Worm (Caenorhabditis elegans): ENCODE measurements around the gene srv-25.

Gene srv-25

DNA sequence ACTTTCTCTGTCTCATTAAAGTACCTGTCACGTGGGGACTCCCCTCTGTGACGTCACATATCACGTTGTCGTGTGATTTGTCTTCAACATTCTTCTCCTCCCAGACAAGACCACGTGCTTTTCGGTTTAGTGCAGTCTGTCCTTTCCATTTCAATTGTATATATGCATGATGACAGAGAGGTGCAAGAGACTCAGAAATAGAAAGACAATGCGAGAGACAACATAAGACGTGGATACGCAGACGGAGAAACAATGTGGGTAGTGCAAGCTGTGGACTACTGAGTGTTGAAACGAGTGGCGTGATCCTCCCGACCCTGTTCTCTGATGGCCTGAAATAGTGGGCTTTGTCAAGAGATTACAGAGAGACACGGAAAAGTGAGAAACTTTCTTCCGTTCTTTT lies 33.2 kb upstream of the srv-25 start (continued):
- TF ChIP-seq zfp-3 (GFP tag; conservative IDR thresholded peaks at IDR 0.05) = peak; percentile 83; the same call in 1 of the 2 replicates
- no peak for TF ChIP-seq unc-130 (GFP tag; optimal IDR thresholded peaks at IDR 0.05)
- no peak for TF ChIP-seq Y105C5A.15 (GFP tag; IDR thresholded peaks at IDR 0.05)
- TF ChIP-seq attf-4 (tag; optimal IDR thresholded peaks at IDR 0.05) = no peak
- peak; percentile 76 for TF ChIP-seq duxl-1 (tag; optimal IDR thresholded peaks at IDR 0.05; ENCODE audit: poor library complexity)
- peak; percentile 52; the same call in 1 of the 2 replicates for TF ChIP-seq Y75B8A.6 (GFP tag; IDR thresholded peaks at IDR 0.05)
- TF ChIP-seq cey-2 (tag; optimal IDR thresholded peaks at IDR 0.05; ENCODE audit: borderline replicate concordance, insufficient read depth) = peak; percentile 74
- TF ChIP-seq arid-1 (GFP tag; conservative IDR thresholded peaks at IDR 0.05) = peak; percentile 46; the same call in 1 of the 2 replicates
- TF ChIP-seq aly-2 (tag; optimal IDR thresholded peaks at IDR 0.05) = no peak
- peak; percentile 75 for TF ChIP-seq mxl-2 (GFP tag; conservative IDR thresholded peaks at IDR 0.05)
- no peak for TF ChIP-seq dmd-8 (GFP tag; IDR thresholded peaks at IDR 0.05)
- TF ChIP-seq vab-7 (GFP tag; IDR thresholded peaks at IDR 0.05) = peak; percentile 52; the same call in 1 of the 2 replicates
- peak; percentile 62 to 79 for TF ChIP-seq daf-16 (GFP tag; optimal IDR thresholded peaks at IDR 0.05)
- TF ChIP-seq daf-16 (tag; optimal IDR thresholded peaks at IDR 0.05) = peak; percentile 89
- TF ChIP-seq nhr-102 (tag; optimal IDR thresholded peaks at IDR 0.05) = peak; percentile 96
- TF ChIP-seq lin-13 (GFP tag; optimal IDR thresholded peaks at IDR 0.05) = peak; percentile 90
- no peak for TF ChIP-seq F49E8.2 (tag; optimal IDR thresholded peaks at IDR 0.05; ENCODE audit: borderline replicate concordance)
- TF ChIP-seq F10B5.3 (tag; optimal IDR thresholded peaks at IDR 0.05) = no peak
- no peak for TF ChIP-seq nhr-237 (tag; optimal IDR thresholded peaks at IDR 0.05)
- TF ChIP-seq dmd-9 (GFP tag; IDR thresholded peaks at IDR 0.05) = no peak
- peak; percentile 67 for TF ChIP-seq pqm-1 (tag; optimal IDR thresholded peaks at IDR 0.05)
- TF ChIP-seq F44E2.7 (GFP tag; IDR thresholded peaks at IDR 0.05) = no peak
- TF ChIP-seq aha-1 (tag) = peak; percentile 99
- peak; percentile 77 for TF ChIP-seq lin-38 (GFP tag; IDR thresholded peaks at IDR 0.05)
- peak; percentile 59 for TF ChIP-seq set-16 (GFP tag; IDR thresholded peaks at IDR 0.05)
- TF ChIP-seq ZK546.5 (tag; optimal IDR thresholded peaks at IDR 0.05) = peak in 1 of 2 experiments; percentile 2
- TF ChIP-seq hlh-11 (tag; optimal IDR thresholded peaks at IDR 0.05) = peak; percentile 99
- peak; percentile 85 for TF ChIP-seq hmg-1.1 (GFP tag; IDR thresholded peaks at IDR 0.05)
- TF ChIP-seq nhr-76 (tag; optimal IDR thresholded peaks at IDR 0.05) = no peak
- TF ChIP-seq ctbp-1 (GFP tag; IDR thresholded peaks at IDR 0.05) = peak; percentile 90
- peak; percentile 92 for TF ChIP-seq lin-1 (GFP tag; IDR thresholded peaks at IDR 0.05)
- peak; percentile 75 for TF ChIP-seq ztf-7 (tag; optimal IDR thresholded peaks at IDR 0.05)
- no peak; the same call in 1 of the 2 replicates for TF ChIP-seq ZK337.2 (GFP tag; IDR thresholded peaks at IDR 0.05)
- TF ChIP-seq unc-62 (GFP tag; optimal IDR thresholded peaks at IDR 0.05 in 1 of 2) = peak in 1 of 2 experiments; percentile 100
- peak; percentile 56 for TF ChIP-seq unc-62 (tag; optimal IDR thresholded peaks at IDR 0.05)
- TF ChIP-seq egl-27 (tag; optimal IDR thresholded peaks at IDR 0.05) = no peak
- peak; percentile 81 to 95 for TF ChIP-seq hif-1 (tag; optimal IDR thresholded peaks at IDR 0.05)
- TF ChIP-seq zag-1 (tag; optimal IDR thresholded peaks at IDR 0.05) = no peak
- no peak for TF ChIP-seq D1046.2 (GFP tag; IDR thresholded peaks at IDR 0.05)
- peak; percentile 99 for TF ChIP-seq dmd-6 (GFP tag; IDR thresholded peaks at IDR 0.05)
- peak; percentile 38 for TF ChIP-seq nhr-10 (tag; optimal IDR thresholded peaks at IDR 0.05)
- TF ChIP-seq ceh-32 (tag; optimal IDR thresholded peaks at IDR 0.05; ENCODE audit: poor library complexity) = peak; percentile 16
- no peak for TF ChIP-seq R02D3.7 (tag; optimal IDR thresholded peaks at IDR 0.05)
- 0 out of 2 replicates have a peak, but pooled peaks have one; percentile 38 for TF ChIP-seq snpc-1.2 (GFP tag; IDR thresholded peaks at IDR 0.05)
- TF ChIP-seq fos-1 (tag; optimal IDR thresholded peaks at IDR 0.05) = peak; percentile 14
- TF ChIP-seq snpc-4 (tag; optimal IDR thresholded peaks at IDR 0.05) = no peak
- TF ChIP-seq madf-9 (GFP tag; conservative IDR thresholded peaks at IDR 0.05) = 0 out of 2 replicates have a peak, but pooled peaks have one; percentile 44
- TF ChIP-seq F26F4.8 (GFP tag; conservative IDR thresholded peaks at IDR 0.05) = no peak
- no peak for TF ChIP-seq zip-11 (GFP tag; IDR thresholded peaks at IDR 0.05)
- TF ChIP-seq dpl-1 (GFP tag; optimal IDR thresholded peaks at IDR 0.05) = peak; percentile 72
- TF ChIP-seq unc-39 (tag; optimal IDR thresholded peaks at IDR 0.05) = no peak
- peak; percentile 47 for TF ChIP-seq jun-1 (tag; optimal IDR thresholded peaks at IDR 0.05)

Measured in whole organism, L4 larva.